Worm (Caenorhabditis elegans) whole organism, mixed stage, embryonic: Measurements from ENCODE around the gene Y66D12A.7.

Experiments used
- M03D4.4 ChIP-seq: sonication (generic microtip); optimal IDR thresholded peaks from 2 replicates; lab custom pipeline; 2017; ENCODE audit warnings: mild to moderate bottlenecking, missing genetic modification characterization, missing compliant biosample characterization
- ceh-83 ChIP-seq: fragments of 200-800 bp; sonication (Bioruptor generic); optimal IDR thresholded peaks from 2 replicates; lab custom pipeline; 2018; ENCODE audit warnings: mild to moderate bottlenecking, missing genetic modification characterization, missing compliant biosample characterization
- ces-1 ChIP-seq: fragments of 150-350 bp; optimal IDR thresholded peaks from 2 replicates; lab custom pipeline; 2014; ENCODE audit warnings: missing biosample characterization, missing genetic modification reagents, missing genetic modification characterization
- elt-3 ChIP-seq: fragments of 150-350 bp; optimal IDR thresholded peaks from 2 replicates; lab custom pipeline; 2014; ENCODE audit warnings: missing biosample characterization, missing genetic modification characterization
- lin-13 ChIP-seq: fragments of 150-350 bp; optimal IDR thresholded peaks from 2 replicates; lab custom pipeline; 2014; ENCODE audit warnings: missing biosample characterization, missing genetic modification characterization
- mep-1 ChIP-seq: fragments of 150-350 bp; optimal IDR thresholded peaks from 2 replicates; lab custom pipeline; 2017; ENCODE audit warnings: missing biosample characterization, missing genetic modification reagents, missing genetic modification characterization, inconsistent platforms
- nhr-12 ChIP-seq: fragments of 150-350 bp; optimal IDR thresholded peaks from 2 replicates; lab custom pipeline; 2014; ENCODE audit warnings: missing biosample characterization, missing genetic modification characterization
- nhr-237 ChIP-seq: fragments of 150-350 bp; optimal IDR thresholded peaks from 2 replicates; lab custom pipeline; 2014; ENCODE audit warnings: missing biosample characterization, missing genetic modification characterization
- snpc-4 ChIP-seq: fragments of 150-350 bp; optimal IDR thresholded peaks from 2 replicates; lab custom pipeline; 2014; ENCODE audit warnings: missing biosample characterization, missing genetic modification characterization
- sptf-1 ChIP-seq: sonication (generic microtip); optimal IDR thresholded peaks from 2 replicates; lab custom pipeline; 2017; ENCODE audit warnings: mild to moderate bottlenecking, missing genetic modification characterization, moderate library complexity, missing compliant biosample characterization
- tbx-8 ChIP-seq: fragments of 200-800 bp; sonication (Bioruptor generic); optimal IDR thresholded peaks from 2 replicates; lab custom pipeline; 2018; ENCODE audit warnings: mild to moderate bottlenecking, missing genetic modification characterization, moderate library complexity, missing compliant biosample characterization
- unc-39 ChIP-seq: fragments of 150-350 bp; optimal IDR thresholded peaks from 2 replicates; lab custom pipeline; 2014; ENCODE audit warnings: missing biosample characterization, missing genetic modification characterization
- unc-62 ChIP-seq: fragments of 150-350 bp; optimal IDR thresholded peaks from 2 replicates; lab custom pipeline; 2014; ENCODE audit warnings: missing biosample characterization, missing genetic modification reagents, missing genetic modification characterization

- no peak for TF ChIP-seq nhr-237 (tag; lab: Kevin White, UChicago)
- no peak for TF ChIP-seq mep-1 (tag; lab: Kevin White, UChicago)
- no peak for TF ChIP-seq unc-62 (GFP tag; lab: Kevin White, UChicago)
- TF ChIP-seq unc-39 = no peak
- no peak for TF ChIP-seq ces-1
- no peak for TF ChIP-seq ceh-83 (GFP tag; lab: Kevin White, UChicago)
- TF ChIP-seq tbx-8 (GFP tag; lab: Kevin White, UChicago) = no peak
- no peak for TF ChIP-seq M03D4.4 (tag; lab: Kevin White, UChicago)
- no peak for TF ChIP-seq lin-13 (tag; lab: Kevin White, UChicago)
- TF ChIP-seq elt-3 (tag; lab: Kevin White, UChicago) = no peak
- no peak for TF ChIP-seq snpc-4 (tag; lab: Kevin White, UChicago)
- no peak for TF ChIP-seq nhr-12 (tag; lab: Kevin White, UChicago)
- no peak for TF ChIP-seq sptf-1 (tag; lab: Kevin White, UChicago)
These were observed 29.3 kb upstream of the Y66D12A.7 start, which contains the start of gene Y66D12A.30 for ce11 chrIII:11609568-11609967.
